Fruit fly (Drosophila melanogaster) whole organism, pupa: ENCODE measurements around the gene msl-1.

Experiments used
- CG17806 ChIP-seq: fragments of 200-800 bp; sonication (Bioruptor generic); optimal IDR thresholded peaks from 2 replicates; lab custom pipeline; 2018; ENCODE audit warnings: missing biosample characterization, mild to moderate bottlenecking, missing genetic modification characterization, moderate library complexity
- CG34367 ChIP-seq: fragments of 200-800 bp; sonication (Bioruptor generic); optimal IDR thresholded peaks from 2 replicates; lab custom pipeline; 2018; ENCODE audit warnings: missing biosample characterization, mild to moderate bottlenecking, missing genetic modification characterization
- D1 ChIP-seq: fragments of 200-800 bp; sonication (Bioruptor generic); optimal IDR thresholded peaks from 2 replicates; lab custom pipeline; 2018; ENCODE audit warnings: missing biosample characterization, mild to moderate bottlenecking, missing genetic modification characterization, moderate library complexity
- EcR ChIP-seq: fragments of 200-800 bp; sonication (Bioruptor generic); optimal IDR thresholded peaks from 3 replicates; lab custom pipeline; 2019; ENCODE audit warnings: missing biosample characterization, missing genetic modification characterization, mild to moderate bottlenecking, moderate library complexity, missing genetic modification reagents
- Ets98B ChIP-seq: fragments of 200-800 bp; sonication (Bioruptor generic); IDR thresholded peaks from 2 replicates; pipeline ENCODE4 v1.3.6; 2022; ENCODE audit warnings: missing biosample characterization, missing genetic modification characterization
- Pif1A ChIP-seq: fragments of 200-800 bp; sonication (Bioruptor generic); optimal IDR thresholded peaks from 3 replicates; lab custom pipeline; 2016; ENCODE audit warnings: missing biosample characterization, missing genetic modification characterization
- rn ChIP-seq: fragments of 200-800 bp; sonication (Bioruptor generic); IDR thresholded peaks from 2 replicates; pipeline ENCODE4 v1.3.6; 2022; ENCODE audit warnings: missing biosample characterization, missing genetic modification characterization

msl-1 gene

DNA sequence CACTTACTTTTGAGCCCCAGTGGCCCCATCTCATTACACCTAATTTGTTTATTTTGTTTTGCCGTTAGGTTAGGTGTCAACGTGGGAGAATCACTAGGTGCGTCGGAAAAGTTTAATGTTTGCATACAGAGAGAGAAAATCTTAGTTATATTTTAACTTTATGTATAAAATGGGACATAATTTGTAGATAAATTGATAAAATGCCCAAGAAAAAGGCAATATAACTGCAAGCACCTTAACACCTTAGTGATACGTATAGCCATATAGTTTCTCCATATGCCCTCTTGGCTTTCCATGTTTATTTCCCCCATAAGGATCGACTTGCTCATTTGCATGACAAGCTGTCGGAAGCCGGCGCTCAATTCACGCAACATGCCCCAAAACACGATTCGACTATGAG, 49.7 kb downstream of the msl-1 start:
- no peak for TF ChIP-seq Ets98B (GFP tag; lab: Robert Waterston, UW)
- no peak for TF ChIP-seq CG34367 (tag; lab: Kevin White, UChicago)
- TF ChIP-seq rn (GFP tag; lab: Robert Waterston, UW) = no peak
- no peak for TF ChIP-seq D1 (tag; lab: Kevin White, UChicago)
- TF ChIP-seq CG17806 = no peak
- no peak for TF ChIP-seq EcR (GFP tag; lab: Kevin White, UChicago)
- TF ChIP-seq Pif1A (GFP tag; lab: Kevin White, UChicago) = no peak
